Worm (Caenorhabditis elegans): ENCODE measurements around the gene twk-33.
A peak's percentile ranks its signal among the peaks of the same experiment; 100 is the strongest.

twk-33 gene

DNA sequence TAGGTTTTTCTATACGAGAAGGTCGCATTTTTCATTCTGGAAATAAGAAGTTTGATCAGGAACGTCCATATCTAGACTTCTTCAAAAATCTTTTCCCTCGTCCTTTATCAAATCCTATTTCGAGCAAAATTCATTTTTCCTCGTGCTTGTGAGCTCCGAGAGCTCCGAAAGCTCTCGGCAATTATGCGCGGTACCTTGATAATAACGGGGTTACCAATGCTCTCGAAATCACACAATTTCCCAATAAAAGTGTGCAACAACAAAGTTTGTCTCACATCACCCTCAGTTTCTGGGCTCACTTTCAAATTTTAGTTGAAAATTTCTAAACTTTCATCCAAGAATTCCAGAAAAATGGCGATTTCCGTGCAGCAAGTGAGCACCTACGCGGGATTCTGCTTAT lies 45.6 kb downstream of the twk-33 start, which contains the start of gene str-89 (continued):
- TF ChIP-seq hlh-30 (tag; optimal IDR thresholded peaks at IDR 0.05; ENCODE audit: insufficient read depth) (no peak), nhr-77 (tag; optimal IDR thresholded peaks at IDR 0.05) (no peak), mep-1 (tag; optimal IDR thresholded peaks at IDR 0.05) (no peak), lin-15B (tag; optimal IDR thresholded peaks at IDR 0.05) (no peak), daf-16 (GFP tag; optimal IDR thresholded peaks at IDR 0.05) (no peak), daf-16 (tag; optimal IDR thresholded peaks at IDR 0.05) (no peak)

DNA sequence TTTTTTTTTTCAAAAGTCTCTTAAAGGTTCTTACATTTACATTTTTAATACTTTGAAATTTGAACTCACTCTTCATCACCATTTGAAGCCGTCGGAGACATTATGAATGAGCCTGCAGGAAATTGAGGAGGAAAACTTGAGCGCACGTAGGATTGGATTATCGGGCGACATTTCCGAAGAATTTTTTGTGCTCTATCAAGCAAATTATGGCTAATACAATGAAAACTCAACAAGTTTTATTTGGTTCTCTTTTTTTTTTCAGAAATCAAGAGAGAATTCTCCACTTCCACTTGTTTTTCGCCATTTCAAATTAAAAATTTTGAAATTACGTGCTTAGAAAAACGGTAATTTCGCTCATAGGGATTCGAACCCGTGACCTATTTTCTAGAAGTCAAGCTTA lies 46.5 kb downstream of the twk-33 start, which contains the start of gene F59A1.12:
TSS of gene F59A1.12 (minus strand) at position 101 of the 400 bp plus-strand sequence.
- TF ChIP-seq nhr-10 (tag; optimal IDR thresholded peaks at IDR 0.05) (no peak), lin-1 (GFP tag; IDR thresholded peaks at IDR 0.05) (no peak), php-3 (GFP tag; IDR thresholded peaks at IDR 0.05) (no peak), nhr-6 (tag; optimal IDR thresholded peaks at IDR 0.05) (no peak), jun-1 (tag; optimal IDR thresholded peaks at IDR 0.05) (no peak), hif-1 (tag; optimal IDR thresholded peaks at IDR 0.05) (no peak), dmd-9 (GFP tag; IDR thresholded peaks at IDR 0.05) (no peak), mdt-29 (GFP tag; IDR thresholded peaks at IDR 0.05) (no peak), D1046.2 (GFP tag; IDR thresholded peaks at IDR 0.05) (no peak), daf-8 (GFP tag; IDR thresholded peaks at IDR 0.05) (no peak), pqm-1 (tag; optimal IDR thresholded peaks at IDR 0.05) (no peak), lin-39 (tag; optimal IDR thresholded peaks at IDR 0.05) (no peak), egl-27 (tag; optimal IDR thresholded peaks at IDR 0.05) (no peak), lim-7 (GFP tag; IDR thresholded peaks at IDR 0.05) (no peak), hlh-11 (tag; optimal IDR thresholded peaks at IDR 0.05) (no peak), lsy-2 (tag; optimal IDR thresholded peaks at IDR 0.05) (no peak)

DNA sequence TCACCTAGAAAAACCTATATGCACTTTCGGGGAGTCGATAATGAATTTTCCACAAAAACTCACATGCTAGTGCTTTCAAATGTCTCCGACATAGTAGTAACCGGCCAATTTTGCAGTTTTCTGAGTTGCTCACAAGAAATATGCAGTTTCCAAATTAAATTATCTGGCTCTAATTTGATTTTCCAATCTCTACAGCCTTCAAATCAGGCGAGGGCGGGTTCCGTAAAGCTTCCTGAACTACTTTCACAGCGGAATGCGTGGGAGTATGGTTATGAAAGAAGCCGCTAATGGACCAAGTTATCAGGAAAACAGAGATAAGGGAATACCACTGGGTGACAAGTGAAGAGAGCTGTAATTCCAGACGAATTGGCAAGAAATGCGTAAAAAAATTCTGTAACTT lies 48.3 kb downstream of the twk-33 start, which contains the start of gene F59A1.11:
TSS of gene F59A1.11 (minus strand) at position 101 of the 400 bp plus-strand sequence.
- no peak for TF ChIP-seq lsy-2 (tag; optimal IDR thresholded peaks at IDR 0.05)
- no peak for TF ChIP-seq rbr-2 (tag; optimal IDR thresholded peaks at IDR 0.05)
- TF ChIP-seq spr-3 (GFP tag; optimal IDR thresholded peaks at IDR 0.05): no peak
- TF ChIP-seq ceh-82 (tag; optimal IDR thresholded peaks at IDR 0.05): no peak
- no peak for TF ChIP-seq ceh-62 (tag; optimal IDR thresholded peaks at IDR 0.05)
- no peak for TF ChIP-seq F44E2.7 (GFP tag; IDR thresholded peaks at IDR 0.05)
- TF ChIP-seq mdt-29 (GFP tag; IDR thresholded peaks at IDR 0.05): no peak
- no peak for TF ChIP-seq egl-27 (tag; optimal IDR thresholded peaks at IDR 0.05)
- no peak for TF ChIP-seq ceh-20 (GFP tag; IDR thresholded peaks at IDR 0.05)
- TF ChIP-seq Y48G9A.11 (GFP tag; IDR thresholded peaks at IDR 0.05): no peak

DNA sequence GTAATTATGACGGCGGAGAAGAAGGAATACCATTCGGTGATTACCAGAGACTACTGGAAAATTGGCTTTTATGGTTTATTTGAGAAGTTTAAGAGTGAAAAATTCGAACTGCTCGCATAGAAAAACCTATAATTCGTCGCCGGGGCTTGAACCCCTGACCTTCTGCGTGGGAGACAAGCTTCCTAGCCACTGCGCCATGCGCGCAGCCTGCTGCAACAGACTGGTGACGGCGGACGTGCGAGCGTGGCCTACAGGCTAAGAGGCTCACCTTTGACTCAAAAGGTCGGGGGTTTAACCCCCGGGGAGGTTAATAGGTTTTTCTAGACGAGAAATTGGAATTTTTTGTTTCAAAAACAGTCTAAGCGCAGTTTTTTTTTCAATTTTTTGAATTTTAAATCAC lies 49.8 kb downstream of the twk-33 start:
- TF ChIP-seq Y48G9A.11 (GFP tag; IDR thresholded peaks at IDR 0.05) (0 out of 2 replicates have a peak, but pooled peaks have one; percentile 39), mes-2 (tag; optimal IDR thresholded peaks at IDR 0.05; ENCODE audit: poor library complexity, severe bottlenecking) (no peak), set-16 (GFP tag; IDR thresholded peaks at IDR 0.05) (peak; percentile 69), vab-7 (GFP tag; IDR thresholded peaks at IDR 0.05) (0 out of 2 replicates have a peak, but pooled peaks have one; percentile 29), nhr-48 (tag; optimal IDR thresholded peaks at IDR 0.05) (no peak), aha-1 (tag) (peak; percentile 3), T20F7.1 (GFP tag; optimal IDR thresholded peaks at IDR 0.05) (no peak), attf-4 (tag; optimal IDR thresholded peaks at IDR 0.05) (no peak)

DNA sequence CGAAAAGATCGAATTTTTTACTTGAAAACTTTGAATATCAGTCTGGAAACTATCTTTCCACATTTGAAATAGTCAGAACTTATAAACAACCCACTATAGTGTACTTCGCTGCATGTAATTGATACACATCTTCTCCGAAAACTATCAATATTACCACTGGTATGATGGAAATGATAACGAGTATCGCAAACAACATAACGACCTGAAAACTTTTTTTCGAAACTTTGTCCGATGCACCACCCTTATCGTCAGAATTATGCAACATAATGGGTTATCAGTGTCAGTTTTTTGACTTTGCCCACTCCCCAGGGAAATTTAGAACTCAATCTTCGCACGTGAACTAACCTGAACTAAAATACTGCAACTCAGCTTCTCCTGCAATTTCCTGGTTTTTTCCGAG lies 51.9 kb downstream of the twk-33 start:
- peak; percentile 58 for TF ChIP-seq nhr-28 (tag; optimal IDR thresholded peaks at IDR 0.05)
- no peak for TF ChIP-seq D1046.2 (GFP tag; IDR thresholded peaks at IDR 0.05)
- TF ChIP-seq snpc-4 (tag; optimal IDR thresholded peaks at IDR 0.05): no peak
- 0 out of 2 replicates have a peak, but pooled peaks have one; percentile 34 for TF ChIP-seq tra-1 (GFP tag; IDR thresholded peaks at IDR 0.05)
- TF ChIP-seq skn-1 (tag; optimal IDR thresholded peaks at IDR 0.05): no peak
- no peak for TF ChIP-seq sdz-12 (GFP tag; optimal IDR thresholded peaks at IDR 0.05)
- no peak for TF ChIP-seq daf-16 (GFP tag; optimal IDR thresholded peaks at IDR 0.05)
- peak; percentile 92 for TF ChIP-seq daf-16 (tag; optimal IDR thresholded peaks at IDR 0.05)
- TF ChIP-seq T20F7.1 (GFP tag; optimal IDR thresholded peaks at IDR 0.05): no peak
- peak; percentile 65; the same call in 1 of the 2 replicates for TF ChIP-seq php-3 (GFP tag; IDR thresholded peaks at IDR 0.05)
- peak; percentile 82 for TF ChIP-seq pqm-1 (tag; optimal IDR thresholded peaks at IDR 0.05)
- TF ChIP-seq dmd-6 (GFP tag; IDR thresholded peaks at IDR 0.05): peak; percentile 86
- no peak for TF ChIP-seq ceh-28 (tag; optimal IDR thresholded peaks at IDR 0.05)
- peak; percentile 57 for TF ChIP-seq hlh-11 (tag; optimal IDR thresholded peaks at IDR 0.05)
- TF ChIP-seq aha-1 (tag): peak; percentile 40
